Worm (Caenorhabditis elegans) whole organism, L3 larva: ENCODE results near the gene ddx-23.

Experiments used
- pha-4 ChIP-seq: fragments of 150-350 bp; optimal IDR thresholded peaks from 2 replicates; lab custom pipeline; 2014; ENCODE audit warnings: missing biosample characterization, missing genetic modification reagents, missing genetic modification characterization
- unc-39 ChIP-seq: sonication (generic microtip); optimal IDR thresholded peaks from 4 replicates; lab custom pipeline; 2017; ENCODE audit warnings: missing biosample characterization, missing genetic modification characterization

ce11 chrIII:5869429-5869828 is 16.4 kb upstream of the ddx-23 start, which contains the start of gene F01F1.15:
- TF ChIP-seq unc-39 (tag; lab: Kevin White, UChicago) (no peak), pha-4 (peak; percentile 13)
